Fruit fly (Drosophila melanogaster) whole organism, embryonic: ENCODE data around the gene Hand.

Experiments used
- Atf-2 ChIP-seq: fragments of 200-800 bp; sonication (Bioruptor generic); optimal IDR thresholded peaks from 2 replicates; lab custom pipeline; 2016; ENCODE audit warnings: missing biosample characterization, missing genetic modification characterization
- Bgb ChIP-seq: fragments of 200-800 bp; sonication (Bioruptor generic); IDR thresholded peaks from 2 replicates; pipeline ENCODE4 v1.3.6; 2022; ENCODE audit warnings: missing biosample characterization, missing genetic modification characterization; ENCODE audit not compliant: partially characterized antibody
- CG1024 ChIP-seq: fragments of 200-800 bp; sonication (Bioruptor generic); IDR thresholded peaks from 2 replicates; pipeline ENCODE4 v1.3.6; 2022; ENCODE audit warnings: missing biosample characterization, missing genetic modification characterization
- CG10267 ChIP-seq: fragments of 200-800 bp; sonication (Bioruptor generic); optimal IDR thresholded peaks from 2 replicates; lab custom pipeline; 2018; ENCODE audit warnings: missing biosample characterization, mild to moderate bottlenecking, missing genetic modification characterization, moderate library complexity
- CG12219 ChIP-seq: fragments of 200-800 bp; sonication (Bioruptor generic); optimal IDR thresholded peaks from 3 replicates; lab custom pipeline; 2018; ENCODE audit warnings: missing biosample characterization, mild to moderate bottlenecking, missing genetic modification characterization
- CG13624 ChIP-seq: fragments of 200-800 bp; sonication (Bioruptor generic); optimal IDR thresholded peaks from 2 replicates; lab custom pipeline; 2016; ENCODE audit warnings: missing biosample characterization, missing genetic modification characterization
- CG15073 ChIP-seq: fragments of 200-800 bp; sonication (Bioruptor generic); optimal IDR thresholded peaks from 2 replicates; lab custom pipeline; 2016; ENCODE audit warnings: missing biosample characterization, missing genetic modification characterization
- CG1602 ChIP-seq: fragments of 200-800 bp; sonication (Bioruptor generic); optimal IDR thresholded peaks from 3 replicates; lab custom pipeline; 2016; ENCODE audit warnings: missing biosample characterization, missing genetic modification characterization
- CG16813 ChIP-seq: fragments of 200-800 bp; sonication (Bioruptor generic); IDR thresholded peaks from 3 replicates; pipeline ENCODE4 v1.3.6; 2022; ENCODE audit warnings: missing biosample characterization, missing genetic modification characterization; ENCODE audit not compliant: partially characterized antibody
- CG2116 ChIP-seq: fragments of 200-800 bp; sonication (Bioruptor generic); optimal IDR thresholded peaks from 3 replicates; lab custom pipeline; 2018; ENCODE audit warnings: missing biosample characterization, mild to moderate bottlenecking, missing genetic modification characterization
- CG2120 ChIP-seq: fragments of 200-800 bp; sonication (Bioruptor generic); optimal IDR thresholded peaks from 3 replicates; lab custom pipeline; 2016; ENCODE audit warnings: missing biosample characterization, missing genetic modification characterization
- CG2712 ChIP-seq: fragments of 200-800 bp; optimal IDR thresholded peaks from 3 replicates; lab custom pipeline; 2019; ENCODE audit warnings: missing biosample characterization, mild to moderate bottlenecking, missing genetic modification characterization, moderate library complexity
- CG30403 ChIP-seq: fragments of 200-800 bp; sonication (Bioruptor generic); optimal IDR thresholded peaks from 3 replicates; lab custom pipeline; 2016; ENCODE audit warnings: missing biosample characterization, missing genetic modification characterization
- CG30431 ChIP-seq: fragments of 200-800 bp; sonication (Bioruptor generic); optimal IDR thresholded peaks from 2 replicates; lab custom pipeline; 2017; ENCODE audit warnings: missing biosample characterization, missing genetic modification characterization
- CG3995 ChIP-seq: fragments of 200-800 bp; sonication (Bioruptor generic); optimal IDR thresholded peaks from 3 replicates; lab custom pipeline; 2016; ENCODE audit warnings: missing biosample characterization, missing genetic modification characterization
- CG4617 ChIP-seq: fragments of 200-800 bp; sonication (Bioruptor generic); optimal IDR thresholded peaks from 3 replicates; lab custom pipeline; 2016; ENCODE audit warnings: missing biosample characterization, missing genetic modification characterization, borderline replicate concordance
- CG6765 ChIP-seq: fragments of 200-800 bp; sonication (Bioruptor generic); optimal IDR thresholded peaks from 3 replicates; lab custom pipeline; 2017; ENCODE audit warnings: missing biosample characterization, mild to moderate bottlenecking, missing genetic modification characterization
- CG6791 ChIP-seq: fragments of 200-800 bp; sonication (Bioruptor generic); IDR thresholded peaks from 3 replicates; pipeline ENCODE4 v1.3.6; 2022; ENCODE audit warnings: missing biosample characterization, missing genetic modification characterization; ENCODE audit not compliant: partially characterized antibody
- CG9437 ChIP-seq: fragments of 200-800 bp; sonication (Bioruptor generic); optimal IDR thresholded peaks from 2 replicates; lab custom pipeline; 2018; ENCODE audit warnings: missing biosample characterization, mild to moderate bottlenecking, missing genetic modification characterization
- CTCF ChIP-seq: fragments of 200-800 bp; sonication (Bioruptor generic); optimal IDR thresholded peaks from 2 replicates; lab custom pipeline; 2017; ENCODE audit warnings: missing biosample characterization, mild to moderate bottlenecking, missing genetic modification characterization, moderate library complexity
- Drgx ChIP-seq: fragments of 200-800 bp; sonication (Bioruptor generic); IDR thresholded peaks from 2 replicates; pipeline ENCODE4 v1.3.6; 2022; ENCODE audit warnings: missing biosample characterization, missing genetic modification characterization
- Elba2 ChIP-seq: fragments of 200-800 bp; sonication (Bioruptor generic); optimal IDR thresholded peaks from 3 replicates; lab custom pipeline; 2016; ENCODE audit warnings: missing biosample characterization, missing genetic modification characterization
- HmgZ ChIP-seq: fragments of 200-800 bp; sonication (Bioruptor generic); optimal IDR thresholded peaks from 2 replicates; lab custom pipeline; 2018; ENCODE audit warnings: missing biosample characterization, mild to moderate bottlenecking, missing genetic modification characterization
- Hmx ChIP-seq: fragments of 200-800 bp; sonication (Bioruptor generic); optimal IDR thresholded peaks from 2 replicates; lab custom pipeline; 2016; ENCODE audit warnings: missing biosample characterization, missing genetic modification characterization
- Kr ChIP-seq: fragments of 200-800 bp; sonication (Bioruptor generic); optimal IDR thresholded peaks from 2 replicates; lab custom pipeline; 2017; ENCODE audit warnings: missing biosample characterization, mild to moderate bottlenecking, missing genetic modification characterization
- MBD-R2 ChIP-seq: fragments of 200-800 bp; sonication (Bioruptor generic); IDR thresholded peaks from 2 replicates; pipeline ENCODE4 v1.3.6; 2022; ENCODE audit warnings: missing biosample characterization, missing genetic modification characterization
- MESR4 ChIP-seq: fragments of 200-800 bp; sonication (Bioruptor generic); optimal IDR thresholded peaks from 2 replicates; lab custom pipeline; 2018; ENCODE audit warnings: missing biosample characterization, mild to moderate bottlenecking, missing genetic modification characterization, moderate library complexity
- Mrtf ChIP-seq: fragments of 200-800 bp; sonication (Bioruptor generic); IDR thresholded peaks from 3 replicates; pipeline ENCODE4 v1.3.6; 2022; ENCODE audit warnings: missing biosample characterization, missing genetic modification characterization
- Myb ChIP-seq: fragments of 200-800 bp; sonication (Bioruptor generic); optimal IDR thresholded peaks from 2 replicates; lab custom pipeline; 2016; ENCODE audit warnings: missing biosample characterization, missing genetic modification characterization
- PHDP ChIP-seq: fragments of 200-800 bp; sonication (Bioruptor generic); optimal IDR thresholded peaks from 3 replicates; lab custom pipeline; 2018; ENCODE audit warnings: missing biosample characterization, mild to moderate bottlenecking, missing genetic modification characterization, moderate library complexity
- Sry-δ ChIP-seq: fragments of 200-800 bp; sonication (Bioruptor generic); optimal IDR thresholded peaks from 2 replicates; lab custom pipeline; 2016; ENCODE audit warnings: missing biosample characterization, missing genetic modification characterization
- Xbp1 ChIP-seq: fragments of 200-800 bp; sonication (Bioruptor generic); optimal IDR thresholded peaks from 3 replicates; lab custom pipeline; 2016; ENCODE audit warnings: missing biosample characterization, mild to moderate bottlenecking, missing genetic modification characterization
- YL-1 ChIP-seq: fragments of 200-800 bp; sonication (Bioruptor generic); optimal IDR thresholded peaks from 3 replicates; lab custom pipeline; 2017; ENCODE audit warnings: missing biosample characterization, mild to moderate bottlenecking, missing genetic modification characterization
- ato ChIP-seq: fragments of 200-800 bp; sonication (Bioruptor generic); IDR thresholded peaks from 2 replicates; pipeline ENCODE4 v1.3.6; 2022; ENCODE audit warnings: missing biosample characterization, missing genetic modification characterization; ENCODE audit not compliant: partially characterized antibody
- bbx ChIP-seq: fragments of 200-800 bp; sonication (Bioruptor generic); IDR thresholded peaks from 2 replicates; pipeline ENCODE4 v1.3.6; 2022; ENCODE audit warnings: missing biosample characterization, missing genetic modification characterization; ENCODE audit not compliant: partially characterized antibody
- chif ChIP-seq, 2 experiments: fragments of 200-800 bp; sonication (Bioruptor generic); optimal IDR thresholded peaks; 3 replicates each; lab custom pipeline; 2016; ENCODE audit warnings: missing biosample characterization in 2 of 2, missing genetic modification characterization in 2 of 2
- crc ChIP-seq: fragments of 200-800 bp; sonication (Bioruptor generic); optimal IDR thresholded peaks from 2 replicates; lab custom pipeline; 2016; ENCODE audit warnings: missing biosample characterization, missing genetic modification characterization
- eve ChIP-seq, 2 experiments: fragments of >200 bp; optimal IDR thresholded peaks; 2 replicates each; lab custom pipeline; 2017; ENCODE audit warnings: missing biosample characterization in 2 of 2, missing genetic modification characterization in 2 of 2
- gro ChIP-seq: fragments of 200-800 bp; sonication (Bioruptor generic); optimal IDR thresholded peaks from 2 replicates; lab custom pipeline; 2016; ENCODE audit warnings: missing biosample characterization, missing genetic modification characterization
- hb ChIP-seq: fragments of 200-800 bp; sonication (Bioruptor generic); IDR thresholded peaks from 3 replicates; pipeline ENCODE4 v1.3.6; 2022; ENCODE audit warnings: missing biosample characterization, missing genetic modification characterization; ENCODE audit not compliant: partially characterized antibody
- ind ChIP-seq: fragments of 200-800 bp; sonication (Bioruptor generic); optimal IDR thresholded peaks from 3 replicates; lab custom pipeline; 2016; ENCODE audit warnings: missing biosample characterization, missing genetic modification characterization
- insv ChIP-seq, 2 experiments: fragments of 200-800 bp; sonication (Bioruptor generic); optimal IDR thresholded peaks; 3 replicates each; lab custom pipeline; 2016 to 2018; ENCODE audit warnings: missing biosample characterization in 2 of 2, missing genetic modification characterization in 2 of 2
- jing ChIP-seq: fragments of 200-800 bp; sonication (Bioruptor generic); optimal IDR thresholded peaks from 2 replicates; lab custom pipeline; 2018; ENCODE audit warnings: missing biosample characterization, mild to moderate bottlenecking, missing genetic modification characterization
- knrl ChIP-seq: fragments of 200-800 bp; sonication (Bioruptor generic); IDR thresholded peaks from 3 replicates; pipeline ENCODE4 v1.3.6; 2022; ENCODE audit warnings: missing biosample characterization, missing genetic modification characterization; ENCODE audit not compliant: partially characterized antibody
- pfk ChIP-seq: fragments of 200-800 bp; sonication (Bioruptor generic); optimal IDR thresholded peaks from 2 replicates; lab custom pipeline; 2018; ENCODE audit warnings: missing biosample characterization, mild to moderate bottlenecking, missing genetic modification characterization, moderate library complexity
- sna ChIP-seq: fragments of 200-800 bp; sonication (Bioruptor generic); IDR thresholded peaks from 2 replicates; pipeline ENCODE4 v1.3.6; 2022; ENCODE audit warnings: missing biosample characterization, missing genetic modification characterization; ENCODE audit not compliant: partially characterized antibody
- ssp ChIP-seq: fragments of 200-800 bp; sonication (Bioruptor generic); IDR thresholded peaks from 2 replicates; pipeline ENCODE4 v1.3.6; 2022; ENCODE audit warnings: missing biosample characterization, missing genetic modification characterization
- tna ChIP-seq: fragments of 200-800 bp; sonication (Bioruptor generic); IDR thresholded peaks from 2 replicates; pipeline ENCODE4 v1.3.6; 2022; ENCODE audit warnings: missing biosample characterization, missing genetic modification characterization; ENCODE audit not compliant: partially characterized antibody
- vnd ChIP-seq: fragments of 200-800 bp; sonication (Bioruptor generic); IDR thresholded peaks from 3 replicates; pipeline ENCODE4 v1.3.6; 2022; ENCODE audit warnings: missing biosample characterization, missing genetic modification characterization; ENCODE audit not compliant: partially characterized antibody

Hand gene

DNA sequence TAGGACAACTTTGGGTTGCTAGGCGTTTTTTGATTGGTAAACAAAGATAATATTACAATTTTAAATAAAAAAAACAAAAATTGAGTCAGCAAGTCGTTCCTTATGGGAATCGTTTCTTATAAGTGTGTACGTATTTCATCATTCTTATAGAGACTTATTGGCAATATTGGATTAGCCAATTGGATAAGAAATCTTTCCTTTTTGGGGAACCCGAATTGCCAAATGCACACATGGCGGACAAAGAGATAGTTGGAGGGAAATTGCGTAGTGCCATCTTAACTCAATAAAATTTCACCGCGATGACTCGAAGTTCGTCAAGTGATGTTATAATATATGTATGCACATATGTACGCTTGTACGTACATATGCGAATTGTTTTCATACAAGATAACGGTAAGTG is 3.9 kb downstream of the Hand start:
- TF ChIP-seq Elba2 (GFP tag; lab: Kevin White, UChicago) (peak; percentile 100), YL-1 (GFP tag; lab: Kevin White, UChicago) (no peak), CTCF (no peak), Drgx (GFP tag; lab: Robert Waterston, UW) (no peak), crc (GFP tag; lab: Kevin White, UChicago) (no peak), CG2712 (tag; lab: Kevin White, UChicago) (no peak), CG30403 (GFP tag; lab: Kevin White, UChicago) (no peak), chif (GFP tag; optimal IDR thresholded peaks at IDR 0.05; lab: Kevin White, UChicago) (no peak), CG2120 (no peak), insv (GFP tag; optimal IDR thresholded peaks at IDR 0.05; lab: Kevin White, UChicago) (peak in 1 of 2 experiments; percentile 94)

DNA sequence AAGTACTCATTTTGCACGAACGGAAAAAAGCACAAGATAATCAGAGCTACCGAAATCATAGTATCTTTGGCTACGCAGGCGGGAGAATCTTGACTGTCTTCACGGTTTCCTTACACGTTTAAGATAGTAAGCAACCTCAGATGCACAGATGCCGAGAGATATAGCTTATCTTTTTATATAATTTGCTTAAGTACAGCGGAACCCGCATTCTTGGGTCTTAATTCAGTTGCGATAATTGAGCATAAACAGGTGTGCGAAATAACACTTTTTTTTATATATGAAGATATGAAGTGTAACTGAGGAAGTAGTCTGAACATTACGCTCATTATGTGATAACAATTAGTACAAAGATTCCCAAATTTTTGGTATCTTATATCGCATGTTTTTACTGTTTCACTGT is 14.4 kb downstream of the Hand start, which contains the start of gene CG34043:
Gene CG34043, minus strand, starts transcription at position 101 of the 400 bp plus-strand sequence.
- TF ChIP-seq PHDP (no peak), ind (no peak), CG12219 (GFP tag; lab: Kevin White, UChicago) (no peak), CG10267 (tag; lab: Kevin White, UChicago) (no peak), eve (GFP tag; optimal IDR thresholded peaks at IDR 0.05; lab: Kevin White, UChicago) (no peak), sna (GFP tag; lab: Robert Waterston, UW) (no peak), tna (GFP tag; lab: Robert Waterston, UW) (no peak), Mrtf (GFP tag; lab: Robert Waterston, UW) (no peak)

DNA sequence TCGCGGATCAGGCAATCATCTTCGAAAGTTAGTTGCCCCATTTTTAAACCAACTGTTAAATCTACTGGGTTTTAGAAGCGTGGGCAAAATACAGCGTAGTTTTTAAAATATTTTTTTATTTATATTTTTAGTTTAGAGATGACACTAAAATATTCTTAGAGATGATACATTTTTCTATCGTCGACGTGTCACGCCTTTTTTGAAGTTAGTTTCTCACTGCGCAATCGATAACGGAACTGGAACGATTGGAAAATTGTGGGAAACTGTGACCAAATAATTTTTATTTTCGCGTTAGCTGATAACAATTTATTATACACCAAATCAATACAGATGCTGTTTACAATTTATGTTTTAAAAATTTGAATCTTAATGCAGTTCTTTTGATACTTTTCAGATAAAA is 16.5 kb downstream of the Hand start, which contains the start of gene Utx:
Gene Utx, minus strand, starts transcription at position 154 of the 400 bp plus-strand sequence.
- TF ChIP-seq vnd (GFP tag; lab: Robert Waterston, UW) (peak; percentile 76), Xbp1 (GFP tag; lab: Kevin White, UChicago) (peak; percentile 41), MBD-R2 (peak; percentile 33; the same call in 1 of the 2 replicates), Kr (no peak), CG1024 (GFP tag; lab: Robert Waterston, UW) (peak; percentile 81), CG6765 (GFP tag; lab: Kevin White, UChicago) (no peak), jing (no peak), ato (GFP tag; lab: Robert Waterston, UW) (peak; percentile 62), pfk (peak; percentile 93), knrl (GFP tag; lab: Robert Waterston, UW) (peak; percentile 92), CG9437 (GFP tag; lab: Kevin White, UChicago) (no peak), CG6791 (GFP tag; lab: Robert Waterston, UW) (peak; percentile 91), Myb (GFP tag; lab: Kevin White, UChicago) (peak; percentile 71), CG13624 (GFP tag; lab: Kevin White, UChicago) (peak; percentile 5), CG1602 (GFP tag; lab: Kevin White, UChicago) (no peak), CG16813 (peak; percentile 89), Sry-δ (GFP tag; lab: Kevin White, UChicago) (peak; percentile 92), bbx (GFP tag; lab: Robert Waterston, UW) (peak; percentile 87), CG4617 (GFP tag; lab: Kevin White, UChicago) (peak; percentile 55), CG3995 (GFP tag; lab: Kevin White, UChicago) (peak; percentile 96), Atf-2 (GFP tag; lab: Kevin White, UChicago) (no peak), HmgZ (tag; lab: Kevin White, UChicago) (peak; percentile 3), gro (GFP tag; lab: Kevin White, UChicago) (peak; percentile 61), Bgb (peak; percentile 88), ssp (peak; percentile 94), MESR4 (GFP tag; lab: Kevin White, UChicago) (peak; percentile 31), hb (GFP tag; lab: Robert Waterston, UW) (peak; percentile 53; the same call in 2 of the 3 replicates), CG30431 (no peak), Hmx (GFP tag; lab: Kevin White, UChicago) (no peak), CG15073 (GFP tag; lab: Kevin White, UChicago) (no peak), CG2116 (peak; percentile 49)
